Fruit fly (Drosophila melanogaster) whole organism, prepupa: ENCODE results near the gene CG5455.

Experiments used
- Blimp-1 ChIP-seq: fragments of 200-800 bp; sonication (Bioruptor generic); optimal IDR thresholded peaks from 3 replicates; lab custom pipeline; 2017; ENCODE audit warnings: missing biosample characterization, missing genetic modification characterization, mild to moderate bottlenecking, moderate library complexity, missing genetic modification reagents
- CG10669 ChIP-seq: fragments of 200-800 bp; sonication (Bioruptor generic); optimal IDR thresholded peaks from 3 replicates; lab custom pipeline; 2018; ENCODE audit warnings: missing biosample characterization, mild to moderate bottlenecking, missing genetic modification characterization, moderate library complexity
- CG11294 ChIP-seq: fragments of 200-800 bp; sonication (Bioruptor generic); IDR thresholded peaks from 2 replicates; pipeline ENCODE4 v1.3.6; 2022; ENCODE audit warnings: missing biosample characterization, missing genetic modification characterization
- CG11762 ChIP-seq: fragments of 200-800 bp; sonication (Bioruptor generic); optimal IDR thresholded peaks from 3 replicates; lab custom pipeline; 2016; ENCODE audit warnings: missing biosample characterization, missing genetic modification characterization; ENCODE audit not compliant: insufficient read depth
- CG11902 ChIP-seq: fragments of 200-800 bp; sonication (Bioruptor generic); optimal IDR thresholded peaks from 3 replicates; lab custom pipeline; 2016; ENCODE audit warnings: missing biosample characterization, missing genetic modification characterization
- CG1621 ChIP-seq: fragments of 200-800 bp; sonication (Bioruptor generic); optimal IDR thresholded peaks from 3 replicates; lab custom pipeline; 2018; ENCODE audit warnings: missing biosample characterization, mild to moderate bottlenecking, missing genetic modification characterization
- CG16779 ChIP-seq: fragments of 200-800 bp; sonication (Bioruptor generic); optimal IDR thresholded peaks from 3 replicates; lab custom pipeline; 2017; ENCODE audit warnings: missing biosample characterization, mild to moderate bottlenecking, missing genetic modification characterization
- CG32006 ChIP-seq: fragments of 200-800 bp; sonication (Bioruptor generic); optimal IDR thresholded peaks from 3 replicates; lab custom pipeline; 2017; ENCODE audit warnings: missing biosample characterization, mild to moderate bottlenecking, missing genetic modification characterization
- CG3919 ChIP-seq: fragments of 200-800 bp; sonication (Bioruptor generic); optimal IDR thresholded peaks from 3 replicates; lab custom pipeline; 2016; ENCODE audit warnings: missing biosample characterization, missing genetic modification characterization
- CG6163 ChIP-seq: fragments of 200-800 bp; sonication (Bioruptor generic); IDR thresholded peaks from 3 replicates; pipeline ENCODE4 v1.3.6; 2022; ENCODE audit warnings: missing biosample characterization, missing genetic modification characterization
- CG6276 ChIP-seq: fragments of 200-800 bp; sonication (Bioruptor generic); optimal IDR thresholded peaks from 2 replicates; lab custom pipeline; 2017; ENCODE audit warnings: missing biosample characterization, mild to moderate bottlenecking, missing genetic modification characterization
- CG6792 ChIP-seq: fragments of 200-800 bp; sonication (Bioruptor generic); optimal IDR thresholded peaks from 3 replicates; lab custom pipeline; 2016; ENCODE audit warnings: missing biosample characterization, missing genetic modification characterization
- CG7368 ChIP-seq: fragments of 200-800 bp; sonication (Bioruptor generic); optimal IDR thresholded peaks from 3 replicates; lab custom pipeline; 2016; ENCODE audit warnings: missing biosample characterization, missing genetic modification characterization
- CG8119 ChIP-seq: fragments of 200-800 bp; sonication (Bioruptor generic); IDR thresholded peaks from 3 replicates; pipeline ENCODE4 v1.3.6; 2022; ENCODE audit warnings: missing biosample characterization, missing genetic modification characterization
- CG8319 ChIP-seq: fragments of 200-800 bp; sonication (Bioruptor generic); optimal IDR thresholded peaks from 3 replicates; lab custom pipeline; 2016; ENCODE audit warnings: missing biosample characterization, missing genetic modification characterization
- CG8632 ChIP-seq: fragments of 200-800 bp; sonication (Bioruptor generic); optimal IDR thresholded peaks from 3 replicates; lab custom pipeline; 2016; ENCODE audit warnings: missing biosample characterization, missing genetic modification characterization
- CG9139 ChIP-seq: fragments of 200-800 bp; sonication (Bioruptor generic); optimal IDR thresholded peaks from 3 replicates; lab custom pipeline; 2017; ENCODE audit warnings: missing biosample characterization, mild to moderate bottlenecking, missing genetic modification characterization
- Eip75B ChIP-seq: fragments of 200-800 bp; sonication (Bioruptor generic); optimal IDR thresholded peaks from 3 replicates; lab custom pipeline; 2016; ENCODE audit warnings: missing biosample characterization, missing genetic modification characterization
- Eip93F ChIP-seq: fragments of 200-800 bp; sonication (Bioruptor generic); optimal IDR thresholded peaks from 2 replicates; lab custom pipeline; 2016; ENCODE audit warnings: missing biosample characterization, mild to moderate bottlenecking, missing genetic modification characterization
- Ets21C ChIP-seq: fragments of 200-800 bp; sonication (Bioruptor generic); optimal IDR thresholded peaks from 3 replicates; lab custom pipeline; 2016; ENCODE audit warnings: missing biosample characterization, missing genetic modification characterization
- Hr38 ChIP-seq: sonication (Bioruptor generic); optimal IDR thresholded peaks from 2 replicates; lab custom pipeline; 2016; ENCODE audit warnings: missing biosample characterization, missing genetic modification characterization
- Hr39 ChIP-seq: fragments of 200-800 bp; sonication (Bioruptor generic); optimal IDR thresholded peaks from 2 replicates; lab custom pipeline; 2016; ENCODE audit warnings: missing biosample characterization, missing genetic modification characterization
- Hr4 ChIP-seq: fragments of 200-800 bp; sonication (Bioruptor generic); optimal IDR thresholded peaks from 3 replicates; lab custom pipeline; 2016; ENCODE audit warnings: missing biosample characterization, missing genetic modification characterization
- Met ChIP-seq: fragments of 200-800 bp; sonication (Bioruptor generic); optimal IDR thresholded peaks from 3 replicates; lab custom pipeline; 2016; ENCODE audit warnings: missing biosample characterization, missing genetic modification characterization
- OdsH ChIP-seq: fragments of 200-800 bp; sonication (Bioruptor generic); optimal IDR thresholded peaks from 3 replicates; lab custom pipeline; 2016; ENCODE audit warnings: missing biosample characterization, missing genetic modification characterization
- Sox14 ChIP-seq: fragments of 200-800 bp; sonication (Bioruptor generic); optimal IDR thresholded peaks from 3 replicates; lab custom pipeline; 2016; ENCODE audit warnings: missing biosample characterization, missing genetic modification characterization
- achi ChIP-seq: fragments of 200-800 bp; sonication (Bioruptor generic); optimal IDR thresholded peaks from 3 replicates; lab custom pipeline; 2016; ENCODE audit warnings: missing biosample characterization, missing genetic modification characterization
- acj6 ChIP-seq: fragments of 200-800 bp; sonication (Bioruptor generic); optimal IDR thresholded peaks from 3 replicates; lab custom pipeline; 2016; ENCODE audit warnings: missing biosample characterization, missing genetic modification characterization
- dac ChIP-seq: fragments of 200-800 bp; sonication (Bioruptor generic); optimal IDR thresholded peaks from 2 replicates; lab custom pipeline; 2017; ENCODE audit warnings: missing biosample characterization, mild to moderate bottlenecking, missing genetic modification characterization
- dsx ChIP-seq: fragments of 200-800 bp; optimal IDR thresholded peaks from 3 replicates; lab custom pipeline; 2019; ENCODE audit warnings: missing biosample characterization, mild to moderate bottlenecking, missing genetic modification characterization, moderate library complexity; ENCODE audit not compliant: poor library complexity, severe bottlenecking
- eg ChIP-seq: fragments of 200-800 bp; sonication (Bioruptor generic); IDR thresholded peaks from 3 replicates; pipeline ENCODE4 v1.3.6; 2022; ENCODE audit warnings: missing biosample characterization, missing genetic modification characterization
- fd85E ChIP-seq: fragments of 200-800 bp; sonication (Bioruptor generic); optimal IDR thresholded peaks from 3 replicates; lab custom pipeline; 2016; ENCODE audit warnings: missing biosample characterization, missing genetic modification characterization
- ss ChIP-seq, 2 experiments: fragments of 200-800 bp; sonication (Bioruptor generic); optimal IDR thresholded peaks; 2 replicates in 1 of 2; 3 replicates in 1 of 2; lab custom pipeline; 2017 to 2018; ENCODE audit warnings: mild to moderate bottlenecking in 2 of 2, missing biosample characterization in 2 of 2, missing genetic modification characterization in 2 of 2, moderate library complexity in 1 of 2
- svp ChIP-seq: fragments of 200-800 bp; sonication (Bioruptor generic); peaks from one replicate; lab custom pipeline; 2016; ENCODE audit warnings: missing biosample characterization, missing genetic modification characterization
- topi ChIP-seq: fragments of 200-800 bp; sonication (Bioruptor generic); optimal IDR thresholded peaks from 3 replicates; lab custom pipeline; 2016; ENCODE audit warnings: missing biosample characterization, missing genetic modification characterization

The CG5455 gene

DNA sequence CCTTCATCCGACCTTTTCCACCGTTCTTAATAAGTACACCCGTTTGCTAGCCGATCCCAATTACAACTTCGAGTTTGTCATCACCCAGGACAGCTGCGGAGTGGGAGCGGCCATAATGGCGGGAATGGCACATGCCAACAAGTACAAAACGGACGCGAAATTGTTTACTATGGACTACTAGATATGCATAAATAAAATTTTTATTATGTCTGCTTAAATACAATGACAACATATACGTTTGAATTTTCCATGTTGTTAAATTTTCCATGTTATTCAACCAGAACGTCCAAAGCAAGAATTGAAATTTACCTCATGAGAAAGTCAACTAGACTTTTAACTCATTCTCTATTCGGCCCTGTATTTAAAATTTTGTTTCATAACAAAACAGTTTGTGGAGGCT lies 11.0 kb upstream of the CG5455 start, which contains the start of gene Hex-t2:
Gene Hex-t2, plus strand, starts transcription at position 301 of the 400 bp plus-strand sequence.
- no peak for TF ChIP-seq Eip93F (GFP tag; lab: Kevin White, UChicago)
- no peak for TF ChIP-seq CG11762 (GFP tag; lab: Kevin White, UChicago)
- TF ChIP-seq CG1621 (tag; lab: Kevin White, UChicago), result no peak
- TF ChIP-seq CG32006, result no peak
- no peak for TF ChIP-seq CG11294
- no peak for TF ChIP-seq svp (GFP tag; lab: Kevin White, UChicago)
- TF ChIP-seq Hr38, result no peak
- no peak for TF ChIP-seq dac (GFP tag; lab: Kevin White, UChicago)
- no peak for TF ChIP-seq OdsH (GFP tag; lab: Kevin White, UChicago)
- no peak for TF ChIP-seq CG6163 (GFP tag; lab: Robert Waterston, UW)
- no peak for TF ChIP-seq eg
- no peak for TF ChIP-seq CG9139 (GFP tag; lab: Kevin White, UChicago)
- TF ChIP-seq CG8319 (GFP tag; lab: Kevin White, UChicago), result no peak
- TF ChIP-seq CG10669 (GFP tag; lab: Kevin White, UChicago), result no peak
- no peak for TF ChIP-seq CG8632 (GFP tag; lab: Kevin White, UChicago)

dm6 chr3R:26452345-26452744 lies 9.0 kb upstream of the CG5455 start, which contains the start of gene CG5447:
Gene CG5447 (plus strand): TSS chr3R:26452534.
- TF ChIP-seq CG11902 (GFP tag; lab: Kevin White, UChicago), result no peak
- TF ChIP-seq Ets21C (GFP tag; lab: Kevin White, UChicago), result no peak
- no peak for TF ChIP-seq CG7368 (GFP tag; lab: Kevin White, UChicago)
- TF ChIP-seq topi (GFP tag; lab: Kevin White, UChicago), result no peak
- no peak for TF ChIP-seq Hr4 (GFP tag; lab: Kevin White, UChicago)
- no peak for TF ChIP-seq acj6 (GFP tag; lab: Kevin White, UChicago)
- TF ChIP-seq eg, result no peak
- no peak for TF ChIP-seq CG8632 (GFP tag; lab: Kevin White, UChicago)

DNA sequence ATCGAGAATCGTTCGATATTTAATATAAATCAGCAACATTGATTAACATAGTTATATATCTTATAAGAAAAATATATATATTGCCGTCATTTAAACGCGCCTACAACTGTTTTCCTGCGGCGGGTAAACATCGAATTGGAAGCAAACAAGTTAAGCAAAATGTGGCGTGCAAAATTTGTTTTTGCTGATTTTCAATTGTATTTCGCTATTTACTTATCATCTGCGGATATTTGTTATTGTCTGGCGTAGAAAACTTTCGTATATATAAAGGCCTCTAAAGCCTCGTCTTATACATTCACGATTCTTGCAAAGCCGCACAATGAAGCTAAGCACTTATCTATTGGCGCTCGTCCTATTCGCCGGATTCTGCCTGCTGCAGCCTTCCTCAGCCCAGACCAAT lies 6.8 kb upstream of the CG5455 start, which contains the start of gene CG43117:
Gene CG43117, plus strand, starts transcription at position 301 of the 400 bp plus-strand sequence.
- no peak for TF ChIP-seq CG6792
- TF ChIP-seq Blimp-1, result no peak
- TF ChIP-seq achi, result no peak
- TF ChIP-seq, all 60 proteins: peak for 0

- TF ChIP-seq CG6276 (GFP tag; lab: Kevin White, UChicago) (no peak), Blimp-1 (no peak), CG16779 (no peak), CG8119 (GFP tag; lab: Robert Waterston, UW) (no peak), dsx (GFP tag; lab: Kevin White, UChicago) (no peak), fd85E (GFP tag; lab: Kevin White, UChicago) (no peak), Hr39 (GFP tag; lab: Kevin White, UChicago) (no peak), CG10669 (GFP tag; lab: Kevin White, UChicago) (no peak), CG3919 (GFP tag; lab: Kevin White, UChicago) (no peak), Sox14 (no peak), ss (GFP tag; optimal IDR thresholded peaks at IDR 0.05; lab: Kevin White, UChicago) (no peak), CG11902 (GFP tag; lab: Kevin White, UChicago) (no peak), Ets21C (GFP tag; lab: Kevin White, UChicago) (no peak), Met (GFP tag; lab: Kevin White, UChicago) (no peak), CG9139 (GFP tag; lab: Kevin White, UChicago) (no peak), CG8632 (GFP tag; lab: Kevin White, UChicago) (no peak), svp (GFP tag; lab: Kevin White, UChicago) (no peak), Eip75B (GFP tag; lab: Kevin White, UChicago) (no peak)
Observed at dm6 chr3R:26455838-26456237, 5.5 kb upstream of the CG5455 start, which contains the start of gene Pdf. Gene Pdf (minus strand): TSS chr3R:26456141.
